Fruit fly (Drosophila melanogaster) whole organism, embryonic: ENCODE measurements around the gene CG14442.

Experiments used
- Awh ChIP-seq: fragments of 200-800 bp; sonication (Bioruptor generic); IDR thresholded peaks from 2 replicates; pipeline ENCODE4, ENCODE4 v1.3.6; 2022; ENCODE audit warnings: missing biosample characterization, missing genetic modification characterization
- B-H2 ChIP-seq: fragments of 200-800 bp; sonication (Bioruptor generic); optimal IDR thresholded peaks from 2 replicates; lab custom pipeline; 2018; ENCODE audit warnings: missing biosample characterization, mild to moderate bottlenecking, missing genetic modification characterization
- CG13123 ChIP-seq: fragments of 200-800 bp; sonication (Bioruptor generic); optimal IDR thresholded peaks from 2 replicates; lab custom pipeline; 2016; ENCODE audit warnings: missing biosample characterization, missing genetic modification characterization
- CG13775 ChIP-seq: fragments of 200-800 bp; sonication (Bioruptor generic); optimal IDR thresholded peaks from 3 replicates; lab custom pipeline; 2017; ENCODE audit warnings: missing biosample characterization, mild to moderate bottlenecking, missing genetic modification characterization
- CG1529 ChIP-seq: fragments of 200-800 bp; sonication (Bioruptor generic); optimal IDR thresholded peaks from 3 replicates; lab custom pipeline; 2018; ENCODE audit warnings: missing biosample characterization, missing genetic modification characterization
- CG15479 ChIP-seq: fragments of 200-800 bp; sonication (Bioruptor generic); optimal IDR thresholded peaks from 3 replicates; lab custom pipeline; 2019; ENCODE audit warnings: missing biosample characterization, mild to moderate bottlenecking, missing genetic modification characterization, moderate library complexity
- CG16779 ChIP-seq: fragments of 200-800 bp; sonication (Bioruptor generic); IDR thresholded peaks from 2 replicates; pipeline ENCODE4 v1.3.6; 2022; ENCODE audit warnings: missing biosample characterization, missing genetic modification characterization
- CG17359 ChIP-seq: fragments of 200-800 bp; sonication (Bioruptor generic); optimal IDR thresholded peaks from 3 replicates; lab custom pipeline; 2018; ENCODE audit warnings: missing biosample characterization, mild to moderate bottlenecking, missing genetic modification characterization, moderate library complexity
- CG18476 ChIP-seq: fragments of 200-800 bp; sonication (Bioruptor generic); optimal IDR thresholded peaks from 2 replicates; lab custom pipeline; 2016; ENCODE audit warnings: missing biosample characterization, mild to moderate bottlenecking, missing genetic modification characterization
- CG2199 ChIP-seq: fragments of 200-800 bp; sonication (Bioruptor generic); IDR thresholded peaks from 3 replicates; pipeline ENCODE4 v1.3.6; 2022; ENCODE audit warnings: missing biosample characterization, missing genetic modification characterization
- CG2712 ChIP-seq: fragments of 200-800 bp; optimal IDR thresholded peaks from 3 replicates; lab custom pipeline; 2019; ENCODE audit warnings: missing biosample characterization, mild to moderate bottlenecking, missing genetic modification characterization, moderate library complexity
- CG31441 ChIP-seq: fragments of 200-800 bp; sonication (Bioruptor generic); IDR thresholded peaks from 2 replicates; pipeline ENCODE4 v1.3.6; 2022; ENCODE audit warnings: missing biosample characterization, missing genetic modification characterization
- CG4854 ChIP-seq: fragments of 200-800 bp; sonication (Bioruptor generic); optimal IDR thresholded peaks from 2 replicates; lab custom pipeline; 2016; ENCODE audit warnings: missing biosample characterization, missing genetic modification characterization, inconsistent platforms
- CG6654 ChIP-seq: fragments of 200-800 bp; sonication (Bioruptor generic); optimal IDR thresholded peaks from 2 replicates; lab custom pipeline; 2017; ENCODE audit warnings: missing biosample characterization, mild to moderate bottlenecking, missing genetic modification characterization
- CG6813 ChIP-seq: fragments of 200-800 bp; sonication (Bioruptor generic); optimal IDR thresholded peaks from 2 replicates; lab custom pipeline; 2017; ENCODE audit warnings: missing biosample characterization, missing genetic modification characterization, mild to moderate bottlenecking, moderate library complexity, missing genetic modification reagents
- CG7357 ChIP-seq: fragments of 200-800 bp; sonication (Bioruptor generic); IDR thresholded peaks from 3 replicates; pipeline ENCODE4 v1.3.6; 2022; ENCODE audit warnings: missing biosample characterization, missing genetic modification characterization
- CG7556 ChIP-seq: fragments of 200-800 bp; sonication (Bioruptor generic); optimal IDR thresholded peaks from 2 replicates; lab custom pipeline; 2017; ENCODE audit warnings: missing biosample characterization, mild to moderate bottlenecking, missing genetic modification characterization
- CG8359 ChIP-seq: fragments of 200-800 bp; sonication (Bioruptor generic); optimal IDR thresholded peaks from 2 replicates; lab custom pipeline; 2017; ENCODE audit warnings: missing biosample characterization, mild to moderate bottlenecking, missing genetic modification characterization, borderline replicate concordance
- CG8944 ChIP-seq: fragments of 200-800 bp; sonication (Bioruptor generic); optimal IDR thresholded peaks from 3 replicates; lab custom pipeline; 2016; ENCODE audit warnings: missing biosample characterization, missing genetic modification characterization
- CG9215 ChIP-seq: fragments of 200-800 bp; sonication (Bioruptor generic); IDR thresholded peaks from 2 replicates; pipeline ENCODE4 v1.3.6; 2022; ENCODE audit warnings: missing biosample characterization, missing genetic modification characterization
- Deaf1 ChIP-seq: fragments of 200-800 bp; optimal IDR thresholded peaks from 3 replicates; lab custom pipeline; 2019; ENCODE audit warnings: missing biosample characterization, mild to moderate bottlenecking, missing genetic modification characterization, moderate library complexity
- Dref ChIP-seq: fragments of 200-800 bp; sonication (Bioruptor generic); IDR thresholded peaks from 2 replicates; pipeline ENCODE4 v1.3.6; 2022; ENCODE audit warnings: missing biosample characterization, missing genetic modification characterization
- NC2α ChIP-seq: fragments of 200-800 bp; sonication (Bioruptor generic); optimal IDR thresholded peaks from 2 replicates; lab custom pipeline; 2016; ENCODE audit warnings: missing biosample characterization, missing genetic modification characterization
- Nf-YB ChIP-seq: fragments of 200-800 bp; sonication (Bioruptor generic); optimal IDR thresholded peaks from 3 replicates; lab custom pipeline; 2019; ENCODE audit warnings: missing biosample characterization, mild to moderate bottlenecking, missing genetic modification characterization, moderate library complexity
- Poxn ChIP-seq: fragments of 200-800 bp; sonication (Bioruptor generic); IDR thresholded peaks from 2 replicates; pipeline ENCODE4 v1.3.6; 2022; ENCODE audit warnings: missing biosample characterization, missing genetic modification characterization
- Rfx ChIP-seq: fragments of 200-800 bp; sonication (Bioruptor generic); IDR thresholded peaks from 2 replicates; pipeline ENCODE4 v1.3.6; 2022; ENCODE audit warnings: missing biosample characterization, missing genetic modification characterization
- Sry-β ChIP-seq: fragments of 200-800 bp; sonication (Bioruptor generic); optimal IDR thresholded peaks from 2 replicates; lab custom pipeline; 2018; ENCODE audit warnings: missing biosample characterization, mild to moderate bottlenecking, missing genetic modification characterization, moderate library complexity
- Ssrp ChIP-seq: fragments of 200-800 bp; sonication (Bioruptor generic); optimal IDR thresholded peaks from 2 replicates; lab custom pipeline; 2018; ENCODE audit warnings: missing biosample characterization, mild to moderate bottlenecking, missing genetic modification characterization, moderate library complexity
- YL-1 ChIP-seq: fragments of 200-800 bp; sonication (Bioruptor generic); optimal IDR thresholded peaks from 3 replicates; lab custom pipeline; 2017; ENCODE audit warnings: missing biosample characterization, mild to moderate bottlenecking, missing genetic modification characterization
- cad ChIP-seq: fragments of >200 bp; optimal IDR thresholded peaks from 2 replicates; lab custom pipeline; 2017; ENCODE audit warnings: missing biosample characterization, missing genetic modification characterization
- ci ChIP-seq: fragments of 200-800 bp; sonication (Bioruptor generic); IDR thresholded peaks from 3 replicates; pipeline ENCODE4 v1.3.6; 2022; ENCODE audit warnings: missing biosample characterization, missing genetic modification characterization
- dm ChIP-seq: fragments of 200-800 bp; sonication (Bioruptor generic); optimal IDR thresholded peaks from 3 replicates; lab custom pipeline; 2016; ENCODE audit warnings: missing biosample characterization, missing genetic modification characterization
- en ChIP-seq: fragments of 200-800 bp; sonication (Bioruptor generic); optimal IDR thresholded peaks from 2 replicates; lab custom pipeline; 2016; ENCODE audit warnings: missing biosample characterization, missing genetic modification characterization
- ewg ChIP-seq: fragments of 200-800 bp; sonication (Bioruptor generic); optimal IDR thresholded peaks from 3 replicates; lab custom pipeline; 2017; ENCODE audit warnings: mild to moderate bottlenecking, missing biosample characterization, missing genetic modification reagents, missing genetic modification characterization
- gro ChIP-seq: fragments of 200-800 bp; sonication (Bioruptor generic); optimal IDR thresholded peaks from 2 replicates; lab custom pipeline; 2016; ENCODE audit warnings: missing biosample characterization, missing genetic modification characterization
- gsb ChIP-seq: fragments of 200-800 bp; sonication (Bioruptor generic); IDR thresholded peaks from 2 replicates; pipeline ENCODE4 v1.3.6; 2022; ENCODE audit warnings: missing biosample characterization, missing genetic modification characterization
- kah ChIP-seq: fragments of 200-800 bp; sonication (Bioruptor generic); optimal IDR thresholded peaks from 2 replicates; lab custom pipeline; 2018; ENCODE audit warnings: missing biosample characterization, mild to moderate bottlenecking, missing genetic modification characterization
- kni ChIP-seq: fragments of 200-800 bp; sonication (Bioruptor generic); optimal IDR thresholded peaks from 3 replicates; lab custom pipeline; 2017; ENCODE audit warnings: mild to moderate bottlenecking, missing biosample characterization, missing genetic modification reagents, missing genetic modification characterization
- mld ChIP-seq: fragments of 200-800 bp; sonication (Bioruptor generic); IDR thresholded peaks from 3 replicates; pipeline ENCODE4 v1.3.6; 2022; ENCODE audit warnings: missing biosample characterization, missing genetic modification characterization; ENCODE audit not compliant: partially characterized antibody
- odd ChIP-seq: fragments of 200-800 bp; sonication (Bioruptor generic); optimal IDR thresholded peaks from 2 replicates; lab custom pipeline; 2017; ENCODE audit warnings: missing biosample characterization, mild to moderate bottlenecking, missing genetic modification characterization
- org-1 ChIP-seq: fragments of 200-800 bp; sonication (Bioruptor generic); optimal IDR thresholded peaks from 2 replicates; lab custom pipeline; 2017; ENCODE audit warnings: missing biosample characterization, missing genetic modification characterization
- p53 ChIP-seq: fragments of 200-800 bp; sonication (Bioruptor generic); optimal IDR thresholded peaks from 2 replicates; lab custom pipeline; 2016; ENCODE audit warnings: missing biosample characterization, missing genetic modification characterization
- pum ChIP-seq: fragments of 200-800 bp; sonication (Bioruptor generic); optimal IDR thresholded peaks from 2 replicates; lab custom pipeline; 2016; ENCODE audit warnings: missing biosample characterization, missing genetic modification characterization
- rib ChIP-seq: fragments of 200-800 bp; sonication (Bioruptor generic); IDR thresholded peaks from 2 replicates; pipeline ENCODE4 v1.3.6; 2022; ENCODE audit warnings: missing biosample characterization, missing genetic modification characterization
- seq ChIP-seq: fragments of 200-800 bp; sonication (Bioruptor generic); IDR thresholded peaks from 2 replicates; pipeline ENCODE4 v1.3.6; 2022; ENCODE audit warnings: missing biosample characterization, missing genetic modification characterization
- sisA ChIP-seq: fragments of 200-800 bp; sonication (Bioruptor generic); IDR thresholded peaks from 2 replicates; pipeline ENCODE4 v1.3.6; 2022; ENCODE audit warnings: missing biosample characterization, missing genetic modification characterization
- ssp ChIP-seq: fragments of 200-800 bp; sonication (Bioruptor generic); IDR thresholded peaks from 2 replicates; pipeline ENCODE4 v1.3.6; 2022; ENCODE audit warnings: missing biosample characterization, missing genetic modification characterization
- tna ChIP-seq: fragments of 200-800 bp; sonication (Bioruptor generic); IDR thresholded peaks from 2 replicates; pipeline ENCODE4 v1.3.6; 2022; ENCODE audit warnings: missing biosample characterization, missing genetic modification characterization; ENCODE audit not compliant: partially characterized antibody
- twi ChIP-seq: fragments of 200-800 bp; optimal IDR thresholded peaks from 2 replicates; lab custom pipeline; 2019; ENCODE audit warnings: missing biosample characterization, mild to moderate bottlenecking, missing genetic modification characterization, moderate library complexity
- usp ChIP-seq: fragments of >200 bp; optimal IDR thresholded peaks from 2 replicates; lab custom pipeline; 2017; ENCODE audit warnings: missing biosample characterization, missing genetic modification characterization
- vnd ChIP-seq: fragments of 200-800 bp; sonication (Bioruptor generic); IDR thresholded peaks from 3 replicates; pipeline ENCODE4 v1.3.6; 2022; ENCODE audit warnings: missing biosample characterization, missing genetic modification characterization; ENCODE audit not compliant: partially characterized antibody

The CG14442 gene

dm6 chrX:6744088-6744487 lies 49.3 kb upstream of the CG14442 start, which contains the start of gene RpL17 (continued):
- TF ChIP-seq CG2199 (GFP tag; lab: Robert Waterston, UW) (peak; percentile 58; the same call in 1 of the 3 replicates), tna (GFP tag; lab: Robert Waterston, UW) (no peak), CG7357 (GFP tag; lab: Robert Waterston, UW) (peak; percentile 48; the same call in 1 of the 3 replicates), usp (no peak), Poxn (GFP tag; lab: Robert Waterston, UW) (0 out of 2 replicates have a peak, but pooled peaks have one; percentile 15), CG17359 (tag; lab: Kevin White, UChicago) (peak; percentile 67), cad (no peak), CG7556 (peak; percentile 65), B-H2 (peak; percentile 89), org-1 (GFP tag; lab: Kevin White, UChicago) (peak; percentile 87), CG16779 (GFP tag; lab: Robert Waterston, UW) (peak; percentile 84), mld (GFP tag; lab: Robert Waterston, UW) (no peak), twi (tag; lab: Kevin White, UChicago) (peak; percentile 53), CG18476 (GFP tag; lab: Kevin White, UChicago) (peak; percentile 31), sisA (GFP tag; lab: Robert Waterston, UW) (peak; percentile 73), Nf-YB (peak; percentile 72), vnd (no peak), Sry-β (peak; percentile 9), Deaf1 (tag; lab: Kevin White, UChicago) (no peak), Dref (GFP tag; lab: Robert Waterston, UW) (peak; percentile 55), NC2α (GFP tag; lab: Kevin White, UChicago) (peak; percentile 79), CG8944 (GFP tag; lab: Kevin White, UChicago) (peak; percentile 78), kni (GFP tag; lab: Kevin White, UChicago) (peak; percentile 65), Rfx (GFP tag; lab: Robert Waterston, UW) (peak; percentile 95), kah (peak; percentile 52), CG4854 (GFP tag; lab: Kevin White, UChicago) (peak; percentile 68), en (GFP tag; lab: Kevin White, UChicago) (peak; percentile 82), CG15479 (GFP tag; lab: Kevin White, UChicago) (no peak), gro (GFP tag; lab: Kevin White, UChicago) (peak; percentile 87), CG6654 (GFP tag; lab: Kevin White, UChicago) (peak; percentile 43), YL-1 (GFP tag; lab: Kevin White, UChicago) (peak; percentile 98), gsb (GFP tag; lab: Robert Waterston, UW) (peak; percentile 68), CG8359 (GFP tag; lab: Kevin White, UChicago) (peak; percentile 68), rib (GFP tag; lab: Robert Waterston, UW) (peak; percentile 77; the same call in 1 of the 2 replicates), CG13775 (GFP tag; lab: Kevin White, UChicago) (peak; percentile 88), CG2712 (tag; lab: Kevin White, UChicago) (peak; percentile 46), Awh (GFP tag; lab: Robert Waterston, UW) (peak; percentile 87), CG31441 (GFP tag; lab: Robert Waterston, UW) (peak; percentile 72; the same call in 1 of the 2 replicates), pum (peak; percentile 69), CG9215 (GFP tag; lab: Robert Waterston, UW) (peak; percentile 60), CG1529 (GFP tag; lab: Kevin White, UChicago) (peak; percentile 81), p53 (GFP tag; lab: Kevin White, UChicago) (peak; percentile 74), seq (GFP tag; lab: Robert Waterston, UW) (peak; percentile 79), Ssrp (tag; lab: Kevin White, UChicago) (peak; percentile 44), ci (GFP tag; lab: Robert Waterston, UW) (peak; percentile 98), CG13123 (GFP tag; lab: Kevin White, UChicago) (peak; percentile 66), odd (GFP tag; lab: Kevin White, UChicago) (peak; percentile 90), dm (GFP tag; lab: Kevin White, UChicago) (peak; percentile 93), CG6813 (GFP tag; lab: Kevin White, UChicago) (peak; percentile 91), ssp (GFP tag; lab: Robert Waterston, UW) (peak; percentile 65), ewg (GFP tag; lab: Kevin White, UChicago) (peak; percentile 76)
